Fruit fly (Drosophila melanogaster) whole organism, embryonic: Measurements from ENCODE around the gene pnt.

Experiments
- Aef1 ChIP-seq: fragments of 200-800 bp; sonication (Bioruptor generic); IDR thresholded peaks from 3 replicates; pipeline ENCODE4 v1.3.6; 2022; ENCODE audit warnings: missing biosample characterization, missing genetic modification characterization
- Blimp-1 ChIP-seq: fragments of 200-800 bp; sonication (Bioruptor generic); optimal IDR thresholded peaks from 3 replicates; lab custom pipeline; 2018; ENCODE audit warnings: missing biosample characterization, missing genetic modification characterization, mild to moderate bottlenecking, moderate library complexity, missing genetic modification reagents
- CG1024 ChIP-seq: fragments of 200-800 bp; sonication (Bioruptor generic); IDR thresholded peaks from 2 replicates; pipeline ENCODE4 v1.3.6; 2022; ENCODE audit warnings: missing biosample characterization, missing genetic modification characterization
- CG10321 ChIP-seq: fragments of 200-800 bp; sonication (Bioruptor generic); IDR thresholded peaks from 2 replicates; pipeline ENCODE4 v1.3.6; 2022; ENCODE audit warnings: missing biosample characterization, missing genetic modification characterization
- CG12744 ChIP-seq: fragments of 200-800 bp; sonication (Bioruptor generic); optimal IDR thresholded peaks from 2 replicates; lab custom pipeline; 2016; ENCODE audit warnings: missing biosample characterization, missing genetic modification characterization
- CG15514 ChIP-seq: fragments of 200-800 bp; sonication (Bioruptor generic); optimal IDR thresholded peaks from 3 replicates; lab custom pipeline; 2017; ENCODE audit warnings: missing biosample characterization, missing genetic modification characterization, mild to moderate bottlenecking, moderate library complexity, missing genetic modification reagents
- CG17361 ChIP-seq: fragments of 200-800 bp; sonication (Bioruptor generic); IDR thresholded peaks from 3 replicates; pipeline ENCODE4 v1.3.6; 2022; ENCODE audit warnings: missing biosample characterization, missing genetic modification characterization
- CG18011 ChIP-seq: fragments of 200-800 bp; sonication (Bioruptor generic); optimal IDR thresholded peaks from 2 replicates; lab custom pipeline; 2017; ENCODE audit warnings: missing biosample characterization, missing genetic modification characterization, mild to moderate bottlenecking, moderate library complexity, missing genotype
- CG18619 ChIP-seq: fragments of 200-800 bp; sonication (Bioruptor generic); optimal IDR thresholded peaks from 3 replicates; lab custom pipeline; 2017; ENCODE audit warnings: missing biosample characterization, mild to moderate bottlenecking, missing genetic modification characterization
- CG2129 ChIP-seq: fragments of 200-800 bp; sonication (Bioruptor generic); IDR thresholded peaks from 2 replicates; pipeline ENCODE4 v1.3.6; 2022; ENCODE audit warnings: missing biosample characterization, missing genetic modification characterization; ENCODE audit not compliant: partially characterized antibody
- CG2678 ChIP-seq: fragments of 200-800 bp; sonication (Bioruptor generic); optimal IDR thresholded peaks from 3 replicates; lab custom pipeline; 2019; ENCODE audit warnings: missing biosample characterization, mild to moderate bottlenecking, missing genetic modification characterization, moderate library complexity
- CG31365 ChIP-seq: fragments of 200-800 bp; sonication (Bioruptor generic); optimal IDR thresholded peaks from 2 replicates; lab custom pipeline; 2018; ENCODE audit warnings: missing biosample characterization, mild to moderate bottlenecking, missing genetic modification characterization
- CG3281 ChIP-seq: fragments of 200-800 bp; sonication (Bioruptor generic); optimal IDR thresholded peaks from 3 replicates; lab custom pipeline; 2017; ENCODE audit warnings: missing biosample characterization, mild to moderate bottlenecking, missing genetic modification characterization
- CG42726 ChIP-seq: fragments of 200-800 bp; sonication (Bioruptor generic); IDR thresholded peaks from 2 replicates; pipeline ENCODE4 v1.3.6; 2022; ENCODE audit warnings: missing biosample characterization, missing genetic modification characterization; ENCODE audit not compliant: partially characterized antibody
- CG6654 ChIP-seq: fragments of 200-800 bp; sonication (Bioruptor generic); optimal IDR thresholded peaks from 2 replicates; lab custom pipeline; 2017; ENCODE audit warnings: missing biosample characterization, mild to moderate bottlenecking, missing genetic modification characterization
- CG6765 ChIP-seq: fragments of 200-800 bp; sonication (Bioruptor generic); optimal IDR thresholded peaks from 3 replicates; lab custom pipeline; 2017; ENCODE audit warnings: missing biosample characterization, mild to moderate bottlenecking, missing genetic modification characterization
- CG6813 ChIP-seq: fragments of 200-800 bp; sonication (Bioruptor generic); optimal IDR thresholded peaks from 2 replicates; lab custom pipeline; 2017; ENCODE audit warnings: missing biosample characterization, missing genetic modification characterization, mild to moderate bottlenecking, moderate library complexity, missing genetic modification reagents
- CG6854 ChIP-seq: fragments of 200-800 bp; sonication (Bioruptor generic); optimal IDR thresholded peaks from 3 replicates; lab custom pipeline; 2017; ENCODE audit warnings: missing biosample characterization, mild to moderate bottlenecking, missing genetic modification characterization
- CTCF ChIP-seq: fragments of 200-800 bp; sonication (Bioruptor generic); optimal IDR thresholded peaks from 2 replicates; lab custom pipeline; 2017; ENCODE audit warnings: missing biosample characterization, mild to moderate bottlenecking, missing genetic modification characterization, moderate library complexity
- D19B ChIP-seq: fragments of 200-800 bp; sonication (Bioruptor generic); optimal IDR thresholded peaks from 2 replicates; lab custom pipeline; 2017; ENCODE audit warnings: missing biosample characterization, mild to moderate bottlenecking, missing genetic modification characterization
- Dip2 ChIP-seq: fragments of 200-800 bp; sonication (Bioruptor generic); IDR thresholded peaks from 2 replicates; pipeline ENCODE4 v1.3.6; 2022; ENCODE audit warnings: missing biosample characterization, missing genetic modification characterization
- Drgx ChIP-seq: fragments of 200-800 bp; sonication (Bioruptor generic); IDR thresholded peaks from 2 replicates; pipeline ENCODE4 v1.3.6; 2022; ENCODE audit warnings: missing biosample characterization, missing genetic modification characterization
- E2f1 ChIP-seq: fragments of 200-800 bp; sonication (Bioruptor generic); IDR thresholded peaks from 2 replicates; pipeline ENCODE4 v1.3.6; 2022; ENCODE audit warnings: missing biosample characterization, missing genetic modification characterization
- Ets97D ChIP-seq: fragments of 200-800 bp; sonication (Bioruptor generic); optimal IDR thresholded peaks from 3 replicates; lab custom pipeline; 2016; ENCODE audit warnings: missing biosample characterization, missing genetic modification characterization
- Fer3 ChIP-seq: fragments of 200-800 bp; sonication (Bioruptor generic); optimal IDR thresholded peaks from 2 replicates; lab custom pipeline; 2018; ENCODE audit warnings: missing biosample characterization, mild to moderate bottlenecking, missing genetic modification characterization, moderate library complexity
- HLH54F ChIP-seq: fragments of 200-800 bp; sonication (Bioruptor generic); optimal IDR thresholded peaks from 3 replicates; lab custom pipeline; 2016; ENCODE audit warnings: missing biosample characterization, missing genetic modification characterization
- Hand ChIP-seq: fragments of 200-800 bp; sonication (Bioruptor generic); optimal IDR thresholded peaks from 2 replicates; lab custom pipeline; 2017; ENCODE audit warnings: mild to moderate bottlenecking, missing biosample characterization, missing genetic modification reagents, missing genetic modification characterization
- HmgD ChIP-seq: fragments of 200-800 bp; sonication (Bioruptor generic); optimal IDR thresholded peaks from 3 replicates; lab custom pipeline; 2016; ENCODE audit warnings: missing biosample characterization, missing genetic modification characterization
- Hmx ChIP-seq: fragments of 200-800 bp; sonication (Bioruptor generic); optimal IDR thresholded peaks from 2 replicates; lab custom pipeline; 2016; ENCODE audit warnings: missing biosample characterization, missing genetic modification characterization
- Hr39 ChIP-seq: fragments of >200 bp; optimal IDR thresholded peaks from 2 replicates; lab custom pipeline; 2017
- MBD-R2 ChIP-seq: fragments of 200-800 bp; sonication (Bioruptor generic); IDR thresholded peaks from 2 replicates; pipeline ENCODE4 v1.3.6; 2022; ENCODE audit warnings: missing biosample characterization, missing genetic modification characterization
- Sox102F ChIP-seq: fragments of 200-800 bp; sonication (Bioruptor generic); optimal IDR thresholded peaks from 2 replicates; lab custom pipeline; 2018; ENCODE audit warnings: missing biosample characterization, mild to moderate bottlenecking, missing genetic modification characterization, moderate library complexity
- Stat92E ChIP-seq, 3 experiments: fragments of >200 bp in 2 of 3; fragments of 200-800 bp in 1 of 3; sonication (Bioruptor generic) in 1 of 3; optimal IDR thresholded peaks; 2 replicates each; lab custom pipeline; 2017 to 2019; ENCODE audit warnings: missing biosample characterization in 3 of 3, missing genetic modification characterization in 3 of 3, mild to moderate bottlenecking in 1 of 3, moderate library complexity in 1 of 3
- Vsx1 ChIP-seq: fragments of 200-800 bp; sonication (Bioruptor generic); optimal IDR thresholded peaks from 2 replicates; lab custom pipeline; 2017; ENCODE audit warnings: missing biosample characterization, mild to moderate bottlenecking, missing genetic modification characterization, missing genetic modification reagents
- ab ChIP-seq: fragments of 200-800 bp; sonication (Bioruptor generic); optimal IDR thresholded peaks from 2 replicates; lab custom pipeline; 2016; ENCODE audit warnings: missing biosample characterization, missing genetic modification characterization
- al ChIP-seq: fragments of 200-800 bp; sonication (Bioruptor generic); IDR thresholded peaks from 2 replicates; pipeline ENCODE4 v1.3.6; 2022; ENCODE audit warnings: missing biosample characterization, missing genetic modification characterization
- ara ChIP-seq: fragments of 200-800 bp; sonication (Bioruptor generic); IDR thresholded peaks from 2 replicates; pipeline ENCODE4 v1.3.6; 2022; ENCODE audit warnings: missing biosample characterization, missing genetic modification characterization
- br ChIP-seq: fragments of >200 bp; optimal IDR thresholded peaks from 2 replicates; lab custom pipeline; 2017
- bsh ChIP-seq, 2 experiments: fragments of 200-800 bp; sonication (Bioruptor generic); optimal IDR thresholded peaks; 2 replicates each; lab custom pipeline; 2017 to 2018; ENCODE audit warnings: mild to moderate bottlenecking in 2 of 2, missing biosample characterization in 2 of 2, missing genetic modification characterization in 2 of 2, moderate library complexity in 1 of 2
- crp ChIP-seq, 2 experiments: fragments of 200-800 bp; sonication (Bioruptor generic); optimal IDR thresholded peaks; 2 replicates in 1 of 2; 3 replicates in 1 of 2; lab custom pipeline; 2017; ENCODE audit warnings: missing biosample characterization in 2 of 2, missing genetic modification characterization in 2 of 2, mild to moderate bottlenecking in 1 of 2, moderate library complexity in 1 of 2
- da ChIP-seq: fragments of 200-800 bp; sonication (Bioruptor generic); optimal IDR thresholded peaks from 2 replicates; lab custom pipeline; 2016; ENCODE audit warnings: missing biosample characterization, missing genetic modification characterization
- dpn ChIP-seq, 2 experiments: fragments of 200-800 bp; sonication (Bioruptor generic); optimal IDR thresholded peaks; 3 replicates each; lab custom pipeline; 2016; ENCODE audit warnings: missing biosample characterization in 2 of 2, missing genetic modification characterization in 2 of 2
- h ChIP-seq: fragments of >200 bp; optimal IDR thresholded peaks from 2 replicates; lab custom pipeline; 2017
- ham ChIP-seq: fragments of 200-800 bp; sonication (Bioruptor generic); IDR thresholded peaks from 2 replicates; pipeline ENCODE4 v1.3.6; 2022; ENCODE audit warnings: missing biosample characterization, missing genetic modification characterization
- ken ChIP-seq: fragments of 200-800 bp; sonication (Bioruptor generic); IDR thresholded peaks from 3 replicates; pipeline ENCODE4 v1.3.6; 2022; ENCODE audit warnings: missing biosample characterization, missing genetic modification characterization
- lilli ChIP-seq: fragments of 200-800 bp; sonication (Bioruptor generic); optimal IDR thresholded peaks from 3 replicates; lab custom pipeline; 2016; ENCODE audit warnings: missing biosample characterization, missing genetic modification characterization
- oc ChIP-seq: fragments of 200-800 bp; sonication (Bioruptor generic); optimal IDR thresholded peaks from 2 replicates; lab custom pipeline; 2018; ENCODE audit warnings: missing biosample characterization, mild to moderate bottlenecking, missing genetic modification characterization, moderate library complexity
- ranshi ChIP-seq: fragments of 200-800 bp; sonication (Bioruptor generic); IDR thresholded peaks from 2 replicates; pipeline ENCODE4 v1.3.6; 2022; ENCODE audit warnings: missing biosample characterization, missing genetic modification characterization
- repo ChIP-seq: fragments of 200-800 bp; sonication (Bioruptor generic); optimal IDR thresholded peaks from 2 replicates; lab custom pipeline; 2016; ENCODE audit warnings: missing biosample characterization, missing genetic modification characterization
- sens ChIP-seq: fragments of 200-800 bp; sonication (Bioruptor generic); peaks from one replicate; lab custom pipeline; 2016; ENCODE audit warnings: missing biosample characterization, missing genetic modification characterization
- sug ChIP-seq: fragments of 200-800 bp; optimal IDR thresholded peaks from 2 replicates; lab custom pipeline; 2019; ENCODE audit warnings: missing biosample characterization, mild to moderate bottlenecking, missing genetic modification characterization, moderate library complexity
- yki ChIP-seq: fragments of >200 bp; optimal IDR thresholded peaks from 3 replicates; lab custom pipeline; 2018
- zfh2 ChIP-seq: fragments of 200-800 bp; sonication (Bioruptor generic); optimal IDR thresholded peaks from 2 replicates; lab custom pipeline; 2016; ENCODE audit warnings: missing biosample characterization, missing genetic modification characterization

The pnt gene

dm6 chr3R:23295360-23295772 is 50.6 kb downstream of the pnt start (continued):
- TF ChIP-seq Ets97D (GFP tag; lab: Kevin White, UChicago) (no peak), crp (GFP tag; optimal IDR thresholded peaks at IDR 0.05; lab: Kevin White, UChicago) (no peak), CG6854 (GFP tag; lab: Kevin White, UChicago) (peak; percentile 39), sens (peak; percentile 85), MBD-R2 (GFP tag; lab: Robert Waterston, UW) (no peak), repo (GFP tag; lab: Kevin White, UChicago) (no peak), sug (tag; lab: Kevin White, UChicago) (peak; percentile 59), HLH54F (GFP tag; lab: Kevin White, UChicago) (no peak), CG6654 (no peak), CTCF (no peak), oc (tag; lab: Kevin White, UChicago) (peak; percentile 16), ranshi (GFP tag; lab: Robert Waterston, UW) (0 out of 2 replicates have a peak, but pooled peaks have one; percentile 18), CG6813 (GFP tag; lab: Kevin White, UChicago) (peak; percentile 36), CG2678 (peak; percentile 11), CG17361 (GFP tag; lab: Robert Waterston, UW) (no peak), dpn (GFP tag; optimal IDR thresholded peaks at IDR 0.05; lab: Kevin White, UChicago) (peak in 1 of 2 experiments; percentile 29), Hmx (no peak), CG18011 (GFP tag; lab: Kevin White, UChicago) (no peak), CG2129 (GFP tag; lab: Robert Waterston, UW) (no peak), Hr39 (lab: Kevin White, UChicago) (no peak), CG31365 (tag; lab: Kevin White, UChicago) (no peak), Drgx (GFP tag; lab: Robert Waterston, UW) (peak; percentile 52; the same call in 1 of the 2 replicates), CG1024 (GFP tag; lab: Robert Waterston, UW) (no peak), h (lab: Kevin White, UChicago) (no peak), HmgD (GFP tag; lab: Kevin White, UChicago) (peak; percentile 75), bsh (GFP tag; optimal IDR thresholded peaks at IDR 0.05; lab: Kevin White, UChicago) (peak; percentile 18 to 64), br (lab: Kevin White, UChicago) (no peak), CG12744 (GFP tag; lab: Kevin White, UChicago) (peak; percentile 5), ken (GFP tag; lab: Robert Waterston, UW) (no peak), Sox102F (no peak), E2f1 (GFP tag; lab: Robert Waterston, UW) (no peak), Fer3 (tag; lab: Kevin White, UChicago) (no peak), zfh2 (GFP tag; lab: Kevin White, UChicago) (no peak), D19B (GFP tag; lab: Kevin White, UChicago) (no peak), CG10321 (GFP tag; lab: Robert Waterston, UW) (peak; percentile 60; the same call in 1 of the 2 replicates), Stat92E (GFP tag; optimal IDR thresholded peaks at IDR 0.05; lab: Kevin White, UChicago) (peak in 1 of 3 experiments; percentile 25), Dip2 (no peak), yki (lab: Kevin White, UChicago) (peak; percentile 1), Blimp-1 (GFP tag; lab: Kevin White, UChicago) (peak; percentile 9), Hand (GFP tag; lab: Kevin White, UChicago) (peak; percentile 5), al (GFP tag; lab: Robert Waterston, UW) (no peak), ara (no peak), CG18619 (GFP tag; lab: Kevin White, UChicago) (no peak), Aef1 (no peak), CG3281 (GFP tag; lab: Kevin White, UChicago) (no peak), ham (GFP tag; lab: Robert Waterston, UW) (no peak), Vsx1 (no peak), CG42726 (GFP tag; lab: Robert Waterston, UW) (no peak), CG6765 (GFP tag; lab: Kevin White, UChicago) (no peak), ab (GFP tag; lab: Kevin White, UChicago) (no peak), da (GFP tag; lab: Kevin White, UChicago) (no peak), CG15514 (GFP tag; lab: Kevin White, UChicago) (peak; percentile 8), lilli (GFP tag; lab: Kevin White, UChicago) (peak; percentile 13)
